Fruit fly (Drosophila melanogaster) whole organism, embryonic: ENCODE data around the gene sesB.

Experiments used
- C15 ChIP-seq: fragments of 200-800 bp; sonication (Bioruptor generic); IDR thresholded peaks from 3 replicates; pipeline ENCODE4 v1.3.6; 2022; ENCODE audit warnings: missing biosample characterization, missing genetic modification characterization
- CG11093 ChIP-seq: fragments of 200-800 bp; sonication (Bioruptor generic); IDR thresholded peaks from 3 replicates; pipeline ENCODE4 v1.3.6; 2022; ENCODE audit warnings: missing biosample characterization, missing genetic modification characterization
- CG11456 ChIP-seq: fragments of 200-800 bp; sonication (Bioruptor generic); IDR thresholded peaks from 3 replicates; pipeline ENCODE4 v1.3.6; 2022; ENCODE audit warnings: missing biosample characterization, missing genetic modification characterization
- CG12155 ChIP-seq: fragments of 200-800 bp; sonication (Bioruptor generic); optimal IDR thresholded peaks from 3 replicates; lab custom pipeline; 2016; ENCODE audit warnings: missing biosample characterization, missing genetic modification characterization
- CG12391 ChIP-seq: fragments of 200-800 bp; sonication (Bioruptor generic); optimal IDR thresholded peaks from 3 replicates; lab custom pipeline; 2018; ENCODE audit warnings: missing biosample characterization, mild to moderate bottlenecking, missing genetic modification characterization, moderate library complexity
- CG13123 ChIP-seq: fragments of 200-800 bp; sonication (Bioruptor generic); optimal IDR thresholded peaks from 2 replicates; lab custom pipeline; 2016; ENCODE audit warnings: missing biosample characterization, missing genetic modification characterization
- CG13287 ChIP-seq: fragments of 200-800 bp; sonication (Bioruptor generic); IDR thresholded peaks from 2 replicates; pipeline ENCODE4 v1.3.6; 2022; ENCODE audit warnings: missing biosample characterization, missing genetic modification characterization; ENCODE audit not compliant: partially characterized antibody
- CG13624 ChIP-seq: fragments of 200-800 bp; sonication (Bioruptor generic); optimal IDR thresholded peaks from 2 replicates; lab custom pipeline; 2016; ENCODE audit warnings: missing biosample characterization, missing genetic modification characterization
- CG16779 ChIP-seq: fragments of 200-800 bp; sonication (Bioruptor generic); IDR thresholded peaks from 2 replicates; pipeline ENCODE4 v1.3.6; 2022; ENCODE audit warnings: missing biosample characterization, missing genetic modification characterization
- CG16815 ChIP-seq: fragments of 200-800 bp; sonication (Bioruptor generic); optimal IDR thresholded peaks from 3 replicates; lab custom pipeline; 2017; ENCODE audit warnings: missing biosample characterization, mild to moderate bottlenecking, missing genetic modification characterization
- CG1832 ChIP-seq: fragments of 200-800 bp; sonication (Bioruptor generic); optimal IDR thresholded peaks from 2 replicates; lab custom pipeline; 2017; ENCODE audit warnings: missing biosample characterization, mild to moderate bottlenecking, missing genetic modification characterization, inconsistent platforms
- CG18476 ChIP-seq: fragments of 200-800 bp; sonication (Bioruptor generic); optimal IDR thresholded peaks from 2 replicates; lab custom pipeline; 2016; ENCODE audit warnings: missing biosample characterization, mild to moderate bottlenecking, missing genetic modification characterization
- CG2678 ChIP-seq: fragments of 200-800 bp; sonication (Bioruptor generic); optimal IDR thresholded peaks from 3 replicates; lab custom pipeline; 2019; ENCODE audit warnings: missing biosample characterization, mild to moderate bottlenecking, missing genetic modification characterization, moderate library complexity
- CG2875 ChIP-seq: fragments of 200-800 bp; sonication (Bioruptor generic); optimal IDR thresholded peaks from 2 replicates; lab custom pipeline; 2017; ENCODE audit warnings: missing biosample characterization, mild to moderate bottlenecking, missing genetic modification characterization, missing genetic modification reagents
- CG30431 ChIP-seq: fragments of 200-800 bp; sonication (Bioruptor generic); optimal IDR thresholded peaks from 2 replicates; lab custom pipeline; 2017; ENCODE audit warnings: missing biosample characterization, missing genetic modification characterization
- CG32532 ChIP-seq: fragments of 200-800 bp; sonication (Bioruptor generic); IDR thresholded peaks from 2 replicates; pipeline ENCODE4 v1.3.6; 2022; ENCODE audit warnings: missing biosample characterization, missing genetic modification characterization
- CG32772 ChIP-seq: fragments of 200-800 bp; sonication (Bioruptor generic); IDR thresholded peaks from 2 replicates; pipeline ENCODE4 v1.3.6; 2022; ENCODE audit warnings: missing biosample characterization, missing genetic modification characterization
- CG33213 ChIP-seq: fragments of 200-800 bp; sonication (Bioruptor generic); optimal IDR thresholded peaks from 3 replicates; lab custom pipeline; 2016; ENCODE audit warnings: missing biosample characterization, missing genetic modification characterization
- CG6791 ChIP-seq: fragments of 200-800 bp; sonication (Bioruptor generic); IDR thresholded peaks from 3 replicates; pipeline ENCODE4 v1.3.6; 2022; ENCODE audit warnings: missing biosample characterization, missing genetic modification characterization; ENCODE audit not compliant: partially characterized antibody
- CG7963 ChIP-seq: fragments of 200-800 bp; sonication (Bioruptor generic); IDR thresholded peaks from 3 replicates; pipeline ENCODE4 v1.3.6; 2022; ENCODE audit warnings: missing biosample characterization, missing genetic modification characterization; ENCODE audit not compliant: partially characterized antibody
- CG7987 ChIP-seq: fragments of 200-800 bp; sonication (Bioruptor generic); optimal IDR thresholded peaks from 2 replicates; lab custom pipeline; 2018; ENCODE audit warnings: missing biosample characterization, mild to moderate bottlenecking, missing genetic modification characterization, moderate library complexity
- CrebB ChIP-seq: fragments of 200-800 bp; sonication (Bioruptor generic); optimal IDR thresholded peaks from 3 replicates; lab custom pipeline; 2018; ENCODE audit warnings: missing biosample characterization, mild to moderate bottlenecking, missing genetic modification characterization
- Dll ChIP-seq: fragments of 200-800 bp; sonication (Bioruptor generic); IDR thresholded peaks from 4 replicates; pipeline ENCODE4 v1.3.6; 2022; ENCODE audit warnings: missing biosample characterization, missing genetic modification characterization; ENCODE audit not compliant: partially characterized antibody
- Dp ChIP-seq: fragments of 200-800 bp; sonication (Bioruptor generic); optimal IDR thresholded peaks from 2 replicates; lab custom pipeline; 2018; ENCODE audit warnings: missing biosample characterization, mild to moderate bottlenecking, missing genetic modification characterization, moderate library complexity
- Hmr ChIP-seq: fragments of 200-800 bp; sonication (Bioruptor generic); optimal IDR thresholded peaks from 3 replicates; lab custom pipeline; 2017; ENCODE audit warnings: mild to moderate bottlenecking, missing biosample characterization, missing genetic modification reagents, missing genetic modification characterization
- Hr3 ChIP-seq: fragments of 200-800 bp; sonication (Bioruptor generic); optimal IDR thresholded peaks from 3 replicates; lab custom pipeline; 2016; ENCODE audit warnings: missing biosample characterization, missing genetic modification characterization
- Mad ChIP-seq: fragments of 200-800 bp; sonication (Bioruptor generic); optimal IDR thresholded peaks from 2 replicates; lab custom pipeline; 2016; ENCODE audit warnings: missing biosample characterization, missing genetic modification characterization
- NfI ChIP-seq: fragments of 200-800 bp; sonication (Bioruptor generic); optimal IDR thresholded peaks from 3 replicates; lab custom pipeline; 2018; ENCODE audit warnings: missing biosample characterization, mild to moderate bottlenecking, missing genetic modification characterization, moderate library complexity
- br ChIP-seq: fragments of >200 bp; optimal IDR thresholded peaks from 2 replicates; lab custom pipeline; 2017
- caup ChIP-seq: fragments of 200-800 bp; sonication (Bioruptor generic); optimal IDR thresholded peaks from 3 replicates; lab custom pipeline; 2017; ENCODE audit warnings: missing biosample characterization, mild to moderate bottlenecking, missing genetic modification characterization, moderate library complexity; ENCODE audit not compliant: severe bottlenecking
- danr ChIP-seq: fragments of 200-800 bp; sonication (Bioruptor generic); IDR thresholded peaks from 2 replicates; pipeline ENCODE4 v1.3.6; 2022; ENCODE audit warnings: missing biosample characterization, missing genetic modification characterization
- dmrt11E ChIP-seq: fragments of 200-800 bp; sonication (Bioruptor generic); optimal IDR thresholded peaks from 3 replicates; lab custom pipeline; 2018; ENCODE audit warnings: missing biosample characterization, mild to moderate bottlenecking, missing genetic modification characterization, moderate library complexity
- emc ChIP-seq: fragments of 200-800 bp; sonication (Bioruptor generic); optimal IDR thresholded peaks from 2 replicates; lab custom pipeline; 2016; ENCODE audit warnings: missing biosample characterization, missing genetic modification characterization
- eve ChIP-seq, 2 experiments: fragments of >200 bp; optimal IDR thresholded peaks; 2 replicates each; lab custom pipeline; 2017; ENCODE audit warnings: missing biosample characterization in 2 of 2, missing genetic modification characterization in 2 of 2
- ewg ChIP-seq: fragments of 200-800 bp; sonication (Bioruptor generic); optimal IDR thresholded peaks from 3 replicates; lab custom pipeline; 2017; ENCODE audit warnings: mild to moderate bottlenecking, missing biosample characterization, missing genetic modification reagents, missing genetic modification characterization
- gsb-n ChIP-seq: fragments of 200-800 bp; sonication (Bioruptor generic); optimal IDR thresholded peaks from 3 replicates; lab custom pipeline; 2018; ENCODE audit warnings: missing biosample characterization, mild to moderate bottlenecking, missing genetic modification characterization
- hkb ChIP-seq, 2 experiments: fragments of 200-800 bp in 1 of 2; fragments of >200 bp in 1 of 2; sonication (Bioruptor generic) in 1 of 2; IDR thresholded peaks in 1 of 2; optimal IDR thresholded peaks in 1 of 2; 2 replicates each; pipeline versions ENCODE4 v1.3.6 to Lab custom; 2017 to 2022; ENCODE audit warnings: missing biosample characterization in 1 of 2, missing genetic modification characterization in 1 of 2
- jing ChIP-seq: fragments of 200-800 bp; sonication (Bioruptor generic); optimal IDR thresholded peaks from 2 replicates; lab custom pipeline; 2018; ENCODE audit warnings: missing biosample characterization, mild to moderate bottlenecking, missing genetic modification characterization
- lilli ChIP-seq: fragments of 200-800 bp; sonication (Bioruptor generic); optimal IDR thresholded peaks from 3 replicates; lab custom pipeline; 2016; ENCODE audit warnings: missing biosample characterization, missing genetic modification characterization
- lov ChIP-seq, 2 experiments: fragments of 200-800 bp in 1 of 2; fragments of >200 bp in 1 of 2; sonication (Bioruptor generic) in 1 of 2; IDR thresholded peaks in 1 of 2; optimal IDR thresholded peaks in 1 of 2; 2 replicates in 1 of 2; 3 replicates in 1 of 2; pipeline versions ENCODE4 v1.3.6 to Lab custom; 2017 to 2022; ENCODE audit warnings: missing biosample characterization in 1 of 2, missing genetic modification characterization in 1 of 2
- peb ChIP-seq: fragments of 200-800 bp; sonication (Bioruptor generic); IDR thresholded peaks from 2 replicates; pipeline ENCODE4 v1.3.6; 2022; ENCODE audit warnings: missing biosample characterization, missing genetic modification characterization
- phol ChIP-seq: fragments of 200-800 bp; sonication (Bioruptor generic); optimal IDR thresholded peaks from 3 replicates; lab custom pipeline; 2018; ENCODE audit warnings: missing biosample characterization, mild to moderate bottlenecking, missing genetic modification characterization, moderate library complexity
- rib ChIP-seq: fragments of 200-800 bp; sonication (Bioruptor generic); IDR thresholded peaks from 2 replicates; pipeline ENCODE4 v1.3.6; 2022; ENCODE audit warnings: missing biosample characterization, missing genetic modification characterization
- salm ChIP-seq: fragments of 200-800 bp; sonication (Bioruptor generic); optimal IDR thresholded peaks from 2 replicates; lab custom pipeline; 2018; ENCODE audit warnings: missing biosample characterization, mild to moderate bottlenecking, missing genetic modification characterization
- toy ChIP-seq: fragments of 200-800 bp; sonication (Bioruptor generic); IDR thresholded peaks from 2 replicates; pipeline ENCODE4 v1.3.6; 2022; ENCODE audit warnings: missing biosample characterization, missing genetic modification characterization
- twi ChIP-seq: fragments of 200-800 bp; optimal IDR thresholded peaks from 2 replicates; lab custom pipeline; 2019; ENCODE audit warnings: missing biosample characterization, mild to moderate bottlenecking, missing genetic modification characterization, moderate library complexity
- vfl ChIP-seq: fragments of 200-800 bp; sonication (Bioruptor generic); optimal IDR thresholded peaks from 2 replicates; lab custom pipeline; 2016; ENCODE audit warnings: missing biosample characterization, missing genetic modification characterization
- yki ChIP-seq: fragments of >200 bp; optimal IDR thresholded peaks from 3 replicates; lab custom pipeline; 2018

Gene sesB

DNA sequence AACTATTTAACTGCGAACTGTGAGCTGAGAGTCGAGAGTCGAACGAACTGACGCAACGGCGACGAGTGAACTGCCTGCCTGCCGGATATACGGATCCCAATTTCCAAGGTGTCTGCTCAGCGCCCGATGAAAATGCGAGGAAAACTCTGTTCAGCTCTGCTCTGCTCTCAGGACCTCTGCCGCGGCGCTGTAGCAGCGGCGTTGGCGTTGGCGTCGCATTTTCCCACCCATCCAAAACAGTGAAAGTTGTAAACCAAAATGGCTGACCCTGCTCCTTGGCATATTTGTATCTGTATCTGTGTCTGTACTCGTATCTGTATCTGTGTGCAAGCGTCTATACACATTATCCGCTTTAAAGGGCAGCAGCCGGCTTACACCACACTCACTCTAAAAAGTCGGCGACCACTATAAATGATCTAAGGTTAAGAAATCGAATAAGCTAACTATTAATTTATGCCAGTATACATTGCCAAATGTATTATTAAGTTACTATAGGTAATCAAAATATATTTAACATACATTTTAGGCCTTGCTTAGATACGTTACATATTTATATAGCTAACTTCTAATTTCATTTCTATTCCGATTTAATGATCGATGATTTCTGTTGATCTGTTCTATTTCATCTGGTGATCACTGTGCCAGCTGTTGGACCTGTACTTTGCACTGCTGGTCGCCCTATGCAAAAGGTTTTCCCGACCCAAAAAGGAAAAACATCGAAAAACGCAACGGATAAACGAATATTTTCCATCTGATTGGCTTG, 36.1 kb upstream of the sesB start:
- TF ChIP-seq Hmr (GFP tag; lab: Kevin White, UChicago) = peak; percentile 72
- TF ChIP-seq vfl (GFP tag; lab: Kevin White, UChicago) = no peak
- peak; percentile 2 for TF ChIP-seq CG2875 (GFP tag; lab: Kevin White, UChicago)
- no peak for TF ChIP-seq rib (GFP tag; lab: Robert Waterston, UW)
- no peak for TF ChIP-seq CG13624 (GFP tag; lab: Kevin White, UChicago)
- TF ChIP-seq CG33213 = no peak
- no peak for TF ChIP-seq CG6791 (GFP tag; lab: Robert Waterston, UW)
- TF ChIP-seq dmrt11E = peak; percentile 95
- TF ChIP-seq salm (tag; lab: Kevin White, UChicago) = peak; percentile 40
- 0 out of 2 replicates have a peak, but pooled peaks have one; percentile 13 for TF ChIP-seq peb (GFP tag; lab: Robert Waterston, UW)
- TF ChIP-seq CG11093 (GFP tag; lab: Robert Waterston, UW) = 0 out of 3 replicates have a peak, but pooled peaks have one; percentile 30
- no peak for TF ChIP-seq Dp
- peak; percentile 88 for TF ChIP-seq CG2678
- no peak for TF ChIP-seq CG11456 (GFP tag; lab: Robert Waterston, UW)
- 0 out of 2 replicates have a peak, but pooled peaks have one; percentile 16 for TF ChIP-seq danr
- TF ChIP-seq caup (GFP tag; lab: Kevin White, UChicago) = peak; percentile 44
- TF ChIP-seq CG12155 (GFP tag; lab: Kevin White, UChicago) = peak; percentile 33
- peak; percentile 89 for TF ChIP-seq phol (tag; lab: Kevin White, UChicago)
- peak; percentile 71 for TF ChIP-seq CG18476 (GFP tag; lab: Kevin White, UChicago)
- peak; percentile 48 for TF ChIP-seq ewg (GFP tag; lab: Kevin White, UChicago)
- no peak for TF ChIP-seq yki
- TF ChIP-seq NfI (GFP tag; lab: Kevin White, UChicago) = peak; percentile 48
- TF ChIP-seq CG13287 (GFP tag; lab: Robert Waterston, UW) = no peak
- TF ChIP-seq CG30431 = peak; percentile 57
- TF ChIP-seq hkb (optimal IDR thresholded peaks at IDR 0.05; lab: Kevin White, UChicago) = no peak
- TF ChIP-seq hkb (GFP tag; IDR thresholded peaks at IDR 0.05; lab: Robert Waterston, UW) = peak; percentile 62
- peak; percentile 89 for TF ChIP-seq CG12391
- TF ChIP-seq lilli (GFP tag; lab: Kevin White, UChicago) = peak; percentile 42
- TF ChIP-seq twi (tag; lab: Kevin White, UChicago) = peak; percentile 79
- no peak for TF ChIP-seq CG1832 (GFP tag; lab: Kevin White, UChicago)
- TF ChIP-seq CG7963 (GFP tag; lab: Robert Waterston, UW) = no peak
- peak; percentile 30 for TF ChIP-seq CG13123
- TF ChIP-seq Dll (GFP tag; lab: Robert Waterston, UW) = no peak
- TF ChIP-seq gsb-n = peak; percentile 71
- TF ChIP-seq eve (GFP tag; optimal IDR thresholded peaks at IDR 0.05; lab: Kevin White, UChicago) = peak; percentile 39 to 59
- peak; percentile 32 for TF ChIP-seq jing
- peak; percentile 38 for TF ChIP-seq CrebB (tag; lab: Kevin White, UChicago)
- no peak for TF ChIP-seq CG7987 (GFP tag; lab: Kevin White, UChicago)
- peak; percentile 58 for TF ChIP-seq Hr3 (GFP tag; lab: Kevin White, UChicago)
- TF ChIP-seq CG32532 (GFP tag; lab: Robert Waterston, UW) = no peak; the same call in 1 of the 2 replicates
- TF ChIP-seq lov (optimal IDR thresholded peaks at IDR 0.05; lab: Kevin White, UChicago) = no peak
- no peak for TF ChIP-seq lov (GFP tag; IDR thresholded peaks at IDR 0.05; lab: Robert Waterston, UW)
- peak; percentile 35 for TF ChIP-seq Mad (GFP tag; lab: Kevin White, UChicago)
- TF ChIP-seq toy (GFP tag; lab: Robert Waterston, UW) = no peak
- peak; percentile 28; the same call in 1 of the 2 replicates for TF ChIP-seq CG32772
- no peak for TF ChIP-seq br (lab: Kevin White, UChicago)
- no peak for TF ChIP-seq CG16779
- TF ChIP-seq CG16815 (GFP tag; lab: Kevin White, UChicago) = peak; percentile 86
- TF ChIP-seq C15 (GFP tag; lab: Robert Waterston, UW) = no peak
- no peak for TF ChIP-seq emc
